Worm (Caenorhabditis elegans) whole organism, mixed stage, embryonic: ENCODE results near the gene K11H3.8.
A peak's percentile ranks its signal among the peaks of the same experiment; 100 is the strongest.

Experiments
- nhr-12 ChIP-seq: fragments of 150-350 bp; optimal IDR thresholded peaks from 2 replicates; lab custom pipeline; 2014; ENCODE audit warnings: missing biosample characterization, missing genetic modification characterization
- nhr-237 ChIP-seq: fragments of 150-350 bp; optimal IDR thresholded peaks from 2 replicates; lab custom pipeline; 2014; ENCODE audit warnings: missing biosample characterization, missing genetic modification characterization
- snpc-4 ChIP-seq: fragments of 150-350 bp; optimal IDR thresholded peaks from 2 replicates; lab custom pipeline; 2014; ENCODE audit warnings: missing biosample characterization, missing genetic modification characterization
- tbx-8 ChIP-seq: fragments of 200-800 bp; sonication (Bioruptor generic); optimal IDR thresholded peaks from 2 replicates; lab custom pipeline; 2018; ENCODE audit warnings: mild to moderate bottlenecking, missing genetic modification characterization, moderate library complexity, missing compliant biosample characterization
- unc-62 ChIP-seq: fragments of 150-350 bp; optimal IDR thresholded peaks from 2 replicates; lab custom pipeline; 2014; ENCODE audit warnings: missing biosample characterization, missing genetic modification reagents, missing genetic modification characterization
- ztf-11 ChIP-seq: fragments of 150-350 bp; optimal IDR thresholded peaks from 2 replicates; lab custom pipeline; 2014; ENCODE audit warnings: missing biosample characterization, missing genetic modification characterization

- TF ChIP-seq ztf-11 (tag; lab: Kevin White, UChicago) (no peak), unc-62 (peak; percentile 32), snpc-4 (tag; lab: Kevin White, UChicago) (no peak), tbx-8 (GFP tag; lab: Kevin White, UChicago) (peak; percentile 63), nhr-237 (no peak), nhr-12 (no peak)
Observed at ce11 chrIII:9861470-9862342, 26.7 kb downstream of the K11H3.8 start.
